Worm (Caenorhabditis elegans) whole organism, young adult: Measurements from ENCODE around the gene mig-14.

ENCODE experiments used
- B0019.2 ChIP-seq: fragments of 200-800 bp; sonication (Bioruptor generic); conservative IDR thresholded peaks from 2 replicates; pipeline ENCODE4 v1.3.6; 2022; ENCODE audit warnings: missing genetic modification reagents, missing genetic modification characterization, missing compliant biosample characterization
- C17E4.6 ChIP-seq: fragments of 200-800 bp; sonication (Bioruptor generic); IDR thresholded peaks from 2 replicates; pipeline ENCODE4 v1.3.6; 2022; ENCODE audit warnings: missing genetic modification reagents, missing genetic modification characterization, missing compliant biosample characterization
- F55B11.4 ChIP-seq: sonication (generic microtip); optimal IDR thresholded peaks from 2 replicates; lab custom pipeline; 2016; ENCODE audit warnings: missing compliant biosample characterization, missing genetic modification characterization, borderline replicate concordance; ENCODE audit not compliant: insufficient read depth
- Y53G8AR.9 ChIP-seq: fragments of 200-800 bp; sonication (Bioruptor generic); conservative IDR thresholded peaks from 2 replicates; pipeline ENCODE4 v1.3.6; 2022; ENCODE audit warnings: missing genetic modification reagents, missing genetic modification characterization, missing compliant biosample characterization
- Y56A3A.18 ChIP-seq: fragments of 200-800 bp; sonication (Bioruptor generic); IDR thresholded peaks from 2 replicates; pipeline ENCODE4 v1.3.6; 2022; ENCODE audit warnings: missing genetic modification reagents, missing genetic modification characterization, missing compliant biosample characterization
- Y95B8A.8 ChIP-seq: fragments of 200-800 bp; sonication (Bioruptor generic); IDR thresholded peaks from 2 replicates; pipeline ENCODE4 v1.3.6; 2022; ENCODE audit warnings: missing genetic modification reagents, missing genetic modification characterization, missing compliant biosample characterization
- akir-1 ChIP-seq: fragments of 200-800 bp; sonication (Bioruptor generic); optimal IDR thresholded peaks from 2 replicates; lab custom pipeline; 2018; ENCODE audit warnings: mild to moderate bottlenecking, missing genetic modification characterization, moderate library complexity, missing compliant biosample characterization
- aptf-2 ChIP-seq: fragments of 200-800 bp; sonication (Bioruptor generic); conservative IDR thresholded peaks from 2 replicates; pipeline ENCODE4 v1.3.6; 2022; ENCODE audit warnings: missing genetic modification reagents, missing genetic modification characterization, missing compliant biosample characterization
- bed-1 ChIP-seq: fragments of 200-800 bp; sonication (Bioruptor generic); IDR thresholded peaks from 2 replicates; pipeline ENCODE4 v1.3.6; 2022; ENCODE audit warnings: missing genetic modification reagents, missing genetic modification characterization, missing compliant biosample characterization
- ccch-3 ChIP-seq: fragments of 200-800 bp; sonication (Bioruptor generic); optimal IDR thresholded peaks from 2 replicates; lab custom pipeline; 2018; ENCODE audit warnings: mild to moderate bottlenecking, missing genetic modification characterization, missing compliant biosample characterization
- cebp-1 ChIP-seq, 2 experiments: fragments of 200-800 bp in 1 of 2; sonication (Bioruptor generic) in 1 of 2; sonication (generic microtip) in 1 of 2; IDR thresholded peaks in 1 of 2; optimal IDR thresholded peaks in 1 of 2; 2 replicates each; pipeline versions ENCODE4 v1.3.6 to Lab custom; 2017 to 2022; ENCODE audit warnings: missing compliant biosample characterization in 2 of 2, missing genetic modification characterization in 2 of 2, mild to moderate bottlenecking in 1 of 2, missing genetic modification reagents in 1 of 2, moderate library complexity in 1 of 2
- ceh-79 ChIP-seq: sonication (generic microtip); optimal IDR thresholded peaks from 2 replicates; lab custom pipeline; 2017; ENCODE audit warnings: mild to moderate bottlenecking, missing genetic modification characterization, missing compliant biosample characterization
- ceh-91 ChIP-seq: fragments of 200-800 bp; sonication (Bioruptor generic); IDR thresholded peaks from 2 replicates; pipeline ENCODE4 v1.3.6; 2022; ENCODE audit warnings: missing genetic modification reagents, missing genetic modification characterization, missing compliant biosample characterization
- dox-1 ChIP-seq: fragments of 200-800 bp; sonication (Bioruptor generic); IDR thresholded peaks from 2 replicates; pipeline ENCODE4 v1.3.6; 2022; ENCODE audit warnings: missing genetic modification reagents, missing genetic modification characterization, missing compliant biosample characterization
- dpff-1 ChIP-seq: sonication (generic microtip); optimal IDR thresholded peaks from 2 replicates; lab custom pipeline; 2017; ENCODE audit warnings: mild to moderate bottlenecking, missing genetic modification characterization, missing compliant biosample characterization
- dpl-1 ChIP-seq: fragments of 150-350 bp; optimal IDR thresholded peaks from 2 replicates; lab custom pipeline; 2014; ENCODE audit warnings: missing biosample characterization, missing genetic modification reagents, missing genetic modification characterization
- gei-17 ChIP-seq: fragments of 200-800 bp; sonication (Bioruptor generic); optimal IDR thresholded peaks from 2 replicates; lab custom pipeline; 2018; ENCODE audit warnings: mild to moderate bottlenecking, missing genetic modification characterization, missing compliant biosample characterization
- hmg-1.2 ChIP-seq: fragments of 200-800 bp; sonication (Bioruptor generic); IDR thresholded peaks from 2 replicates; pipeline ENCODE4 v1.3.6; 2022; ENCODE audit warnings: missing genetic modification reagents, missing genetic modification characterization, missing compliant biosample characterization
- hsf-1 ChIP-seq: fragments of 200-800 bp; sonication (Bioruptor generic); IDR thresholded peaks from 2 replicates; pipeline ENCODE4 v1.3.6; 2022; ENCODE audit warnings: missing genetic modification reagents, missing genetic modification characterization, missing compliant biosample characterization
- let-607 ChIP-seq, 2 experiments: fragments of 200-800 bp in 1 of 2; sonication (Bioruptor generic) in 1 of 2; sonication (generic microtip) in 1 of 2; optimal IDR thresholded peaks; 2 replicates each; lab custom pipeline; 2016 to 2018; ENCODE audit warnings: mild to moderate bottlenecking in 2 of 2, missing compliant biosample characterization in 2 of 2, missing genetic modification characterization in 2 of 2, moderate library complexity in 2 of 2, missing genotype in 1 of 2
- lin-54 ChIP-seq: fragments of 200-800 bp; sonication (Bioruptor generic); optimal IDR thresholded peaks from 2 replicates; lab custom pipeline; 2018; ENCODE audit warnings: mild to moderate bottlenecking, missing genetic modification characterization, missing compliant biosample characterization
- madf-10 ChIP-seq: sonication (generic microtip); optimal IDR thresholded peaks from 2 replicates; lab custom pipeline; 2016; ENCODE audit warnings: mild to moderate bottlenecking, missing genetic modification characterization, missing compliant biosample characterization
- madf-3 ChIP-seq: fragments of 200-800 bp; sonication (Bioruptor generic); IDR thresholded peaks from 2 replicates; pipeline ENCODE4 v1.3.6; 2022; ENCODE audit warnings: missing genetic modification reagents, missing genetic modification characterization, missing compliant biosample characterization
- madf-8 ChIP-seq: fragments of 200-800 bp; sonication (Bioruptor generic); conservative IDR thresholded peaks from 2 replicates; pipeline ENCODE4 v1.3.6; 2022; ENCODE audit warnings: missing genetic modification reagents, missing genetic modification characterization, missing compliant biosample characterization
- mes-4 ChIP-seq: sonication (generic microtip); optimal IDR thresholded peaks from 2 replicates; lab custom pipeline; 2016; ENCODE audit warnings: missing genotype, missing genetic modification characterization, missing compliant biosample characterization
- nfyb-1 ChIP-seq: fragments of 200-800 bp; sonication (Bioruptor generic); IDR thresholded peaks from 2 replicates; pipeline ENCODE4 v1.3.6; 2022; ENCODE audit warnings: missing genetic modification reagents, missing genetic modification characterization, missing compliant biosample characterization
- nhr-27 ChIP-seq: fragments of 200-800 bp; sonication (Bioruptor generic); optimal IDR thresholded peaks from 2 replicates; lab custom pipeline; 2018; ENCODE audit warnings: mild to moderate bottlenecking, missing genetic modification characterization, moderate library complexity, missing compliant biosample characterization
- nhr-80 ChIP-seq: sonication (generic microtip); optimal IDR thresholded peaks from 2 replicates; lab custom pipeline; 2016; ENCODE audit warnings: missing genetic modification characterization, missing compliant biosample characterization
- rcor-1 ChIP-seq: fragments of 200-800 bp; sonication (Bioruptor generic); IDR thresholded peaks from 2 replicates; pipeline ENCODE4 v1.3.6; 2022; ENCODE audit warnings: missing genetic modification reagents, missing genetic modification characterization, missing compliant biosample characterization
- sdz-38 ChIP-seq: sonication (generic microtip); optimal IDR thresholded peaks from 2 replicates; lab custom pipeline; 2016; ENCODE audit warnings: missing genotype, missing genetic modification characterization, missing compliant biosample characterization
- snpc-1.1 ChIP-seq: sonication (generic microtip); optimal IDR thresholded peaks from 2 replicates; lab custom pipeline; 2017; ENCODE audit warnings: missing genetic modification characterization, mild to moderate bottlenecking, missing compliant biosample characterization, antibody characterized with exemption, moderate library complexity, missing genotype, missing genetic modification reagents; ENCODE audit not compliant: insufficient read depth
- snpc-3.4 ChIP-seq: sonication (generic microtip); optimal IDR thresholded peaks from 2 replicates; lab custom pipeline; 2017; ENCODE audit warnings: missing genetic modification characterization, mild to moderate bottlenecking, missing compliant biosample characterization, antibody characterized with exemption, moderate library complexity, missing genotype, missing genetic modification reagents
- snpc-4 ChIP-seq, 5 experiments: fragments of 150-350 bp in 1 of 5; sonication (generic microtip) in 4 of 5; optimal IDR thresholded peaks; 2 replicates each; lab custom pipeline; 2014 to 2018; ENCODE audit warnings: missing genetic modification characterization in 5 of 5, missing biosample characterization in 3 of 5, antibody characterized with exemption in 2 of 5, mild to moderate bottlenecking in 2 of 5, missing compliant biosample characterization in 2 of 5, missing genotype in 2 of 5, moderate library complexity in 2 of 5, missing genetic modification reagents in 1 of 5
- somi-1 ChIP-seq: fragments of 200-800 bp; sonication (Bioruptor generic); optimal IDR thresholded peaks from 2 replicates; lab custom pipeline; 2018; ENCODE audit warnings: mild to moderate bottlenecking, missing genetic modification characterization, missing compliant biosample characterization
- tbp1 ChIP-seq: fragments of 200-800 bp; sonication (Bioruptor generic); optimal IDR thresholded peaks from 2 replicates; lab custom pipeline; 2018; ENCODE audit warnings: mild to moderate bottlenecking, missing genetic modification characterization, missing compliant biosample characterization
- unc-130 ChIP-seq: sonication (generic microtip); optimal IDR thresholded peaks from 2 replicates; lab custom pipeline; 2016; ENCODE audit warnings: missing genetic modification reagents, missing genetic modification characterization, missing compliant biosample characterization
- unc-62 ChIP-seq: fragments of 150-350 bp; optimal IDR thresholded peaks from 2 replicates; lab custom pipeline; 2014; ENCODE audit warnings: missing biosample characterization, missing genetic modification reagents, missing genetic modification characterization
- zfh-2 ChIP-seq: fragments of 200-800 bp; sonication (Bioruptor generic); conservative IDR thresholded peaks from 2 replicates; pipeline ENCODE4 v1.3.6; 2022; ENCODE audit warnings: missing genetic modification reagents, missing genetic modification characterization, missing compliant biosample characterization
- ztf-22 ChIP-seq: fragments of 200-800 bp; sonication (Bioruptor generic); optimal IDR thresholded peaks from 2 replicates; lab custom pipeline; 2018; ENCODE audit warnings: mild to moderate bottlenecking, missing genetic modification characterization, moderate library complexity, missing compliant biosample characterization
- ztf-3 ChIP-seq: fragments of 200-800 bp; sonication (Bioruptor generic); optimal IDR thresholded peaks from 2 replicates; lab custom pipeline; 2018; ENCODE audit warnings: mild to moderate bottlenecking, missing genetic modification characterization, missing compliant biosample characterization
- ztf-6 ChIP-seq: fragments of 200-800 bp; sonication (Bioruptor generic); IDR thresholded peaks from 2 replicates; pipeline ENCODE4 v1.3.6; 2022; ENCODE audit warnings: missing genetic modification reagents, missing genetic modification characterization, missing compliant biosample characterization

Gene mig-14

DNA sequence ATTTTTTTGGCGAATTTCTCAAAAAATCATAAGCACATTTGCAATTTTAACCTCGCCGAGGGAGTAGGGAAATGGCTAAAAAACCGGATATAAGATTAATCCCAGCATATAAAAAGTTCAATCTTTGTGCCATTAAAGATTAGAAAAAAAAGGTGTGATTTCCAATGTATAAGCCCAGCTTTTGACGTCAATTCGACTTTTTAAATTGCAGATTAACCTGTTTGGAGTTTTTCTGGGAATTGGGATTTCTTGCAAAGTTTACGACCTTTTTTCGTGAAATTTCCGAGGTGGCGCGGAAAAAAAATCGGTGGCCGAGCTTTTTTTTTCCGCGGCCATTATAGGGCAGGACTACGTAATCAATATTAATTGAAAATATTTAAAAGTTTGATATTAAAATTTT lies 43.8 kb upstream of the mig-14 start:
- no peak for TF ChIP-seq akir-1
- no peak for TF ChIP-seq ceh-91 (GFP tag; lab: Robert Waterston, UW)
- no peak for TF ChIP-seq hmg-1.2 (GFP tag; lab: Robert Waterston, UW)
- no peak for TF ChIP-seq aptf-2 (GFP tag; lab: Robert Waterston, UW)
- TF ChIP-seq hsf-1 (GFP tag; lab: Robert Waterston, UW) = no peak
- TF ChIP-seq let-607 (tag; optimal IDR thresholded peaks at IDR 0.05; lab: Kevin White, UChicago) = no peak
- TF ChIP-seq ztf-22 (GFP tag; lab: Kevin White, UChicago) = no peak
- TF ChIP-seq madf-3 = no peak
- TF ChIP-seq B0019.2 (GFP tag; lab: Robert Waterston, UW) = no peak
- TF ChIP-seq snpc-3.4 (tag; lab: Kevin White, UChicago) = no peak
- no peak for TF ChIP-seq ceh-79 (tag; lab: Kevin White, UChicago)
- no peak for TF ChIP-seq lin-54

DNA sequence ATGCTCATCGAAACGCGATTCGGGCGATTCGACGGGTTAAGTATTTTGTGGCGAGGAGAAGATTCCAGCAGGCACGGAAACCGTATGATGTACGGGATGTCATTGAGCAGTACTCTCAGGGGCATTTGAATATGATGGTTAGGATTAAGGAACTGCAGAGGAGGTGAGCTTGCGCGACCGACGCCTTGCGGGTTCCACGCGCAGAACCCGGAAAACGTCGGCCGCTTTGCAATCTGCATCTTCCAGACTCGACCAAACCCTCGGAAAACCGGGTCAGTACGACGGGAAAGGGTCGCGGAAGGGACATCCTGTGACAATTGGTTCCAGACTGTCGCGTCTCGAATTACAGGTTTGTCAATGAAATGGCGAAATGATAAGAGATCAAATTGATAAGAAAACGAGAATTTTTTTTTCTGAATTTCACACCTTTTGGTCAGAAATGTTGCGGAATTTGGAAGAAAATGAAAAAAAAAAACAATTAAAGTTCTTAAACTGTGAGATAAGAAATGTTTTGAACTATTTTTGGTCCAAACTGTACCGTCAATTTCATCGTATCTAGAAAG lies 30.0 kb upstream of the mig-14 start:
- TF ChIP-seq nhr-80 = peak; percentile 61
- TF ChIP-seq sdz-38 = no peak
- no peak for TF ChIP-seq snpc-4 (GFP tag; optimal IDR thresholded peaks at IDR 0.05; lab: Kevin White, UChicago)
- peak in 3 of 4 experiments; percentile 40 to 50 (median 46) for TF ChIP-seq snpc-4 (tag; optimal IDR thresholded peaks at IDR 0.05; lab: Kevin White, UChicago)
- TF ChIP-seq dox-1 (GFP tag; lab: Robert Waterston, UW) = 0 out of 2 replicates have a peak, but pooled peaks have one; percentile 5
- TF ChIP-seq unc-62 (GFP tag; lab: Kevin White, UChicago) = no peak
- no peak for TF ChIP-seq cebp-1 (GFP tag; IDR thresholded peaks at IDR 0.05; lab: Robert Waterston, UW)
- no peak for TF ChIP-seq cebp-1 (tag; optimal IDR thresholded peaks at IDR 0.05; lab: Kevin White, UChicago)
- peak; percentile 62; the same call in 1 of the 2 replicates for TF ChIP-seq zfh-2
- no peak for TF ChIP-seq snpc-1.1 (tag; lab: Kevin White, UChicago)
- TF ChIP-seq ztf-6 (GFP tag; lab: Robert Waterston, UW) = no peak
- no peak for TF ChIP-seq mes-4 (tag; lab: Kevin White, UChicago)
- TF ChIP-seq C17E4.6 (GFP tag; lab: Robert Waterston, UW) = no peak
- no peak for TF ChIP-seq nfyb-1 (GFP tag; lab: Robert Waterston, UW)
- no peak for TF ChIP-seq dpff-1 (tag; lab: Kevin White, UChicago)
- no peak for TF ChIP-seq madf-8
- no peak for TF ChIP-seq somi-1 (GFP tag; lab: Kevin White, UChicago)
- TF ChIP-seq tbp1 (GFP tag; lab: Kevin White, UChicago) = no peak

DNA sequence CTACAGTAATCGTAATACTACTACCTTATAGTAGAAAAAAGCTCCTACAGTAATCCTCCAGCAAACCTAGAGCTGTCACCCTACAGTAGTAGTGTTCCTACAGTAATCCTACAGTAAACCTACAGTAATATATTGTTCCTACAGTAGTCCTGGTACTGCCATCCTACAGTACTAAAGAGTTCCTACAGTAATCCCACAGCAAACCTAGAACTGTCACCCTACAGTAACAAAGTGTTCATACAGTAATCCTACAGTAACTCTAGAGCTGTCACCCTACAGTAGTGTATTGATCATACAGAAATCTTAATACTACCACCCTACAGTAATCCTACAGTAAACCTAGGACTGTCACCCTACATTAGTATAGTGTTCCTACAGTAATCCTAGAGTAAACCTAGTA lies 28.3 kb upstream of the mig-14 start:
- no peak for TF ChIP-seq dpl-1 (GFP tag; lab: Kevin White, UChicago)
- TF ChIP-seq Y95B8A.8 (GFP tag; lab: Robert Waterston, UW) = no peak
- TF ChIP-seq madf-8 = no peak
- TF ChIP-seq rcor-1 (GFP tag; lab: Robert Waterston, UW) = no peak

DNA sequence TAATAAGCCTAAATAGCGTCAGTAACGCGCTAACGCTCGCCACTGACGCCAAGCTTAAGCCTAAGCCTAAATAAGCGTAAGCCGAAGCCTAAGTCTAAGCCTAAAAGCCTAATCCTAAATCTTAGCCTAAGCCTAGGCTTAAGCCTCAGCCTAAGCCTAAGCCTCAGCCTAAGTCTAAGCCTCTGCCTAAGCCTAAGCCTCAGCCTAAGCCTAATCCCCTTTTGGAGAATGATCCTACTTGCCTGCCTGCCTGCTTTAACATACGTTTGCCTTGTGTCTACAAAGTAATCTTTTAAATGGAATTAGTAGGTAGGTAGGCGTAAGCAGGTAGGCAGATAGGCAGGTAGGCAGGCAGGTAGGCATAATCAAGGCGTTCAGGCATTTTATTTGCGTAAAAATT lies 26.2 kb upstream of the mig-14 start:
- TF ChIP-seq dpff-1 (tag; lab: Kevin White, UChicago) = no peak
- TF ChIP-seq bed-1 (GFP tag; lab: Robert Waterston, UW) = no peak
- no peak for TF ChIP-seq gei-17 (GFP tag; lab: Kevin White, UChicago)
- TF ChIP-seq ceh-91 (GFP tag; lab: Robert Waterston, UW) = no peak
- no peak for TF ChIP-seq snpc-1.1 (tag; lab: Kevin White, UChicago)
- no peak for TF ChIP-seq ccch-3
- TF ChIP-seq Y53G8AR.9 (GFP tag; lab: Robert Waterston, UW) = no peak
- no peak for TF ChIP-seq hmg-1.2 (GFP tag; lab: Robert Waterston, UW)
- no peak for TF ChIP-seq madf-10 (tag; lab: Kevin White, UChicago)
- no peak for TF ChIP-seq Y56A3A.18 (GFP tag; lab: Robert Waterston, UW)
- TF ChIP-seq unc-130 (GFP tag; lab: Kevin White, UChicago) = no peak
- no peak for TF ChIP-seq F55B11.4 (tag; lab: Kevin White, UChicago)
- TF ChIP-seq nhr-27 (tag; lab: Kevin White, UChicago) = no peak
- no peak for TF ChIP-seq ztf-3 (GFP tag; lab: Kevin White, UChicago)
- TF ChIP-seq, all 124 proteins: peak for 0
